Worm (Caenorhabditis elegans) whole organism, late embryonic: ENCODE results near the gene flp-3.

Experiments
- F13H6.1 ChIP-seq: sonication (generic microtip); optimal IDR thresholded peaks from 2 replicates; lab custom pipeline; 2016; ENCODE audit warnings: missing genetic modification characterization, missing compliant biosample characterization
- K09A11.1 ChIP-seq: sonication (generic microtip); optimal IDR thresholded peaks from 2 replicates; lab custom pipeline; 2017; ENCODE audit warnings: antibody characterized with exemption, mild to moderate bottlenecking, missing genetic modification characterization, missing compliant biosample characterization; ENCODE audit not compliant: insufficient read depth
- T23F11.4 ChIP-seq: fragments of 200-800 bp; sonication (Bioruptor generic); optimal IDR thresholded peaks from 2 replicates; lab custom pipeline; 2018; ENCODE audit warnings: mild to moderate bottlenecking, missing genetic modification characterization, missing compliant biosample characterization
- ama-1 ChIP-seq: fragments of 150-350 bp; optimal IDR thresholded peaks from 2 replicates; lab custom pipeline; 2014
- ceh-18 ChIP-seq: sonication (generic microtip); optimal IDR thresholded peaks from 2 replicates; lab custom pipeline; 2016; ENCODE audit warnings: missing genetic modification characterization, missing compliant biosample characterization
- ceh-2 ChIP-seq: sonication (generic microtip); optimal IDR thresholded peaks from 2 replicates; lab custom pipeline; 2016; ENCODE audit warnings: missing genotype, missing genetic modification characterization, missing compliant biosample characterization
- ceh-22 ChIP-seq: sonication (generic microtip); optimal IDR thresholded peaks from 2 replicates; lab custom pipeline; 2017; ENCODE audit warnings: missing biosample characterization, missing genetic modification characterization
- ceh-34 ChIP-seq: sonication (generic microtip); optimal IDR thresholded peaks from 2 replicates; lab custom pipeline; 2016; ENCODE audit warnings: mild to moderate bottlenecking, missing genetic modification characterization, missing compliant biosample characterization
- ceh-48 ChIP-seq: sonication (generic microtip); optimal IDR thresholded peaks from 2 replicates; lab custom pipeline; 2016; ENCODE audit warnings: missing genetic modification characterization, inconsistent platforms, missing compliant biosample characterization
- ceh-6 ChIP-seq: fragments of 200-800 bp; sonication (Bioruptor generic); optimal IDR thresholded peaks from 2 replicates; lab custom pipeline; 2018; ENCODE audit warnings: mild to moderate bottlenecking, missing genetic modification characterization, missing compliant biosample characterization
- che-1 ChIP-seq: sonication (generic microtip); optimal IDR thresholded peaks from 2 replicates; lab custom pipeline; 2016; ENCODE audit warnings: mild to moderate bottlenecking, missing genetic modification characterization, missing compliant biosample characterization
- elt-2 ChIP-seq: sonication (generic microtip); optimal IDR thresholded peaks from 2 replicates; lab custom pipeline; 2016; ENCODE audit warnings: missing genetic modification reagents, missing genetic modification characterization, missing compliant biosample characterization
- elt-4 ChIP-seq: sonication (generic microtip); optimal IDR thresholded peaks from 2 replicates; lab custom pipeline; 2016; ENCODE audit warnings: missing genetic modification characterization, missing compliant biosample characterization
- fax-1 ChIP-seq: sonication (generic microtip); optimal IDR thresholded peaks from 2 replicates; lab custom pipeline; 2016; ENCODE audit warnings: missing genotype, missing genetic modification characterization, missing compliant biosample characterization
- fkh-6 ChIP-seq: sonication (generic microtip); optimal IDR thresholded peaks from 2 replicates; lab custom pipeline; 2016; ENCODE audit warnings: missing genetic modification characterization, missing compliant biosample characterization
- gmeb-2 ChIP-seq: sonication (generic microtip); optimal IDR thresholded peaks from 2 replicates; lab custom pipeline; 2016; ENCODE audit warnings: missing genetic modification characterization, inconsistent platforms, missing compliant biosample characterization
- hlh-13 ChIP-seq: fragments of 200-800 bp; sonication (Bioruptor generic); optimal IDR thresholded peaks from 2 replicates; lab custom pipeline; 2018; ENCODE audit warnings: mild to moderate bottlenecking, missing genetic modification characterization, missing compliant biosample characterization
- hlh-15 ChIP-seq: sonication (generic microtip); optimal IDR thresholded peaks from 2 replicates; lab custom pipeline; 2016; ENCODE audit warnings: missing genetic modification characterization, missing compliant biosample characterization
- hlh-6 ChIP-seq: sonication (generic microtip); optimal IDR thresholded peaks from 2 replicates; lab custom pipeline; 2016; ENCODE audit warnings: missing genotype, missing genetic modification characterization, missing compliant biosample characterization
- nhr-11 ChIP-seq: fragments of 150-350 bp; optimal IDR thresholded peaks from 2 replicates; lab custom pipeline; 2014; ENCODE audit warnings: missing biosample characterization, missing genetic modification characterization
- nhr-232 ChIP-seq: sonication (generic microtip); optimal IDR thresholded peaks from 2 replicates; lab custom pipeline; 2016; ENCODE audit warnings: missing genetic modification characterization, missing compliant biosample characterization
- pag-3 ChIP-seq: sonication (generic microtip); optimal IDR thresholded peaks from 2 replicates; lab custom pipeline; 2016; ENCODE audit warnings: missing compliant biosample characterization, missing genetic modification characterization, borderline replicate concordance
- pat-9 ChIP-seq: fragments of 200-800 bp; sonication (Bioruptor generic); optimal IDR thresholded peaks from 2 replicates; lab custom pipeline; 2018; ENCODE audit warnings: mild to moderate bottlenecking, missing genetic modification characterization, moderate library complexity, missing compliant biosample characterization
- pax-1 ChIP-seq: fragments of 150-350 bp; optimal IDR thresholded peaks from 2 replicates; lab custom pipeline; 2014; ENCODE audit warnings: missing biosample characterization, missing genetic modification characterization
- pha-2 ChIP-seq: sonication (generic microtip); optimal IDR thresholded peaks from 2 replicates; lab custom pipeline; 2017; ENCODE audit warnings: mild to moderate bottlenecking, missing genetic modification characterization, missing compliant biosample characterization
- pha-4 ChIP-seq: fragments of 150-350 bp; optimal IDR thresholded peaks from 2 replicates; lab custom pipeline; 2018; ENCODE audit warnings: missing biosample characterization, missing genetic modification reagents, missing genetic modification characterization
- pqm-1 ChIP-seq: sonication (generic microtip); optimal IDR thresholded peaks from 2 replicates; lab custom pipeline; 2016; ENCODE audit warnings: missing genetic modification characterization, missing compliant biosample characterization
- sdc-2 ChIP-seq: sonication (generic microtip); optimal IDR thresholded peaks from 2 replicates; lab custom pipeline; 2016; ENCODE audit warnings: missing genotype, missing genetic modification characterization, missing compliant biosample characterization
- sox-2 ChIP-seq: fragments of 200-800 bp; sonication (Bioruptor generic); IDR thresholded peaks from 2 replicates; pipeline ENCODE4 v1.3.6; 2022; ENCODE audit warnings: missing genetic modification reagents, missing genetic modification characterization, missing compliant biosample characterization
- syd-9 ChIP-seq: sonication (generic microtip); optimal IDR thresholded peaks from 2 replicates; lab custom pipeline; 2016; ENCODE audit warnings: mild to moderate bottlenecking, missing genetic modification characterization, moderate library complexity, missing compliant biosample characterization
- tbx-2 ChIP-seq: sonication (generic microtip); optimal IDR thresholded peaks from 2 replicates; lab custom pipeline; 2016; ENCODE audit warnings: missing genetic modification characterization, missing compliant biosample characterization
- tbx-7 ChIP-seq: sonication (generic microtip); optimal IDR thresholded peaks from 2 replicates; lab custom pipeline; 2016; ENCODE audit warnings: missing genotype, missing genetic modification characterization, missing compliant biosample characterization
- ttx-3 ChIP-seq: sonication (generic microtip); optimal IDR thresholded peaks from 2 replicates; lab custom pipeline; 2016; ENCODE audit warnings: missing genetic modification reagents, missing genetic modification characterization, missing compliant biosample characterization
- unc-3 ChIP-seq, 2 experiments: fragments of 200-800 bp in 1 of 2; sonication (Bioruptor generic) in 1 of 2; sonication (generic microtip) in 1 of 2; conservative IDR thresholded peaks in 1 of 2; optimal IDR thresholded peaks in 1 of 2; 2 replicates each; pipeline versions ENCODE4 v1.3.6 to Lab custom; 2016 to 2022; ENCODE audit warnings: missing compliant biosample characterization in 2 of 2, missing genetic modification characterization in 2 of 2, missing genetic modification reagents in 1 of 2
- unc-42 ChIP-seq: sonication (generic microtip); optimal IDR thresholded peaks from 2 replicates; lab custom pipeline; 2016; ENCODE audit warnings: missing genotype, missing genetic modification characterization, missing compliant biosample characterization
- unc-55 ChIP-seq: sonication (generic microtip); optimal IDR thresholded peaks from 2 replicates; lab custom pipeline; 2017; ENCODE audit warnings: missing biosample characterization, missing genetic modification reagents, missing genetic modification characterization
- zip-5 ChIP-seq: sonication (generic microtip); optimal IDR thresholded peaks from 2 replicates; lab custom pipeline; 2016; ENCODE audit warnings: missing genetic modification characterization, missing compliant biosample characterization

Gene flp-3

DNA sequence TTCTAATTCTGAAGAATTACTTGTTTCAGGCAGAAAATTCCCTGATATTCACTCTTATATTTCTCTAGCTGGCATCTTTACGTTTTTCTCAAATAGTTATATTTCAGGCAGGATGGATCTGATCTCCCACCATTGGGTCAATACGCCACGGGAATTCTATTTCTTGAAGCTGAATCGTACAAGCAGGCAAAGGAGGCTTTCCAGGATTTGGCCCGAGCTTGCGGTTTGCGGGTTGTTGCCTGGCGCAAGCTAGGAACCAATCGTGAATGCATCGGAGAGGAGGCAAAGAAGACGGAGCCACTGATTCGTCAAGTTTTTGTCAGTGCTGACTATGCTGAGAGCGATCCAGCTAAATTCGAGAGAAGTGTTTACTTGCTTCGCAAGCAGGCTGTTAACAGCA, 7.7 kb downstream of the flp-3 start:
- TF ChIP-seq unc-42 (tag; lab: Kevin White, UChicago), result no peak
- TF ChIP-seq tbx-2 (tag; lab: Kevin White, UChicago), result no peak
- TF ChIP-seq F13H6.1, result no peak
- no peak for TF ChIP-seq pha-2 (tag; lab: Kevin White, UChicago)
- no peak for TF ChIP-seq sdc-2 (tag; lab: Kevin White, UChicago)
- no peak for TF ChIP-seq unc-3 (GFP tag; conservative IDR thresholded peaks at IDR 0.05; lab: Robert Waterston, UW)
- TF ChIP-seq unc-3 (tag; optimal IDR thresholded peaks at IDR 0.05; lab: Kevin White, UChicago), result no peak
- TF ChIP-seq hlh-6, result no peak
- TF ChIP-seq nhr-11, result no peak
- TF ChIP-seq ceh-22 (tag; lab: Kevin White, UChicago), result no peak
- TF ChIP-seq T23F11.4 (GFP tag; lab: Kevin White, UChicago), result no peak
- no peak for TF ChIP-seq nhr-232 (tag; lab: Kevin White, UChicago)
- no peak for TF ChIP-seq K09A11.1 (tag; lab: Kevin White, UChicago)
- TF ChIP-seq unc-55 (GFP tag; lab: Kevin White, UChicago), result no peak
- no peak for TF ChIP-seq hlh-15 (tag; lab: Kevin White, UChicago)
- TF ChIP-seq fax-1 (tag; lab: Kevin White, UChicago), result no peak
- no peak for TF ChIP-seq hlh-13 (GFP tag; lab: Kevin White, UChicago)
- TF ChIP-seq ceh-2 (tag; lab: Kevin White, UChicago), result no peak
- no peak for TF ChIP-seq zip-5 (tag; lab: Kevin White, UChicago)
- no peak for TF ChIP-seq pat-9
- TF ChIP-seq gmeb-2, result no peak

DNA sequence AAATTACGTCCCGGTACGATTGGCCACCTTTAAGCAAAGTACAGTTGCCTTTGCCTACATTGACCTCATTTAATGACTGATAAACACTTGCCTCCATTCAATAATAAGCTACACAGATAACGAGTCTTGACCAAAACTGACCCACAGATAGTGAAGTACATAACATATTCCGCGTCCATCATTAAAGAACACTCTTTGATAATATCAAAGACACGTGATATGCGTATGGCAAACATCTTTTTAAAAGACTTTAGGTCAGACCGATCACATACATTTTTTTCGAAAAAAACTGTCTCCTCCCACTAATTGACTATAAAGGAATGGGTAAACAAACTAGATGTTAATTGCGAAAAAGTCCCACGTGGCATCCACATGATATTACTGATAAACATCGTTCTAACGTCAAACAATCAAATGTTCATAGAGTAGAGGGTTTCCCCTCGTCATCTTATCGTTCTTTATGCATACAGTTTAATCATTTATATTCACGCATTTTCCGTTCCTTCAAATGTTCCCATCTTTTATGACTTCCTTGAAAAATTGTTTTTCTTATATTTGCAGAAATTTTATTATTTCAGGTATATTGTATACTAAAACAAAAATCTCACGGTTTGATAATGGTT, 8.6 kb downstream of the flp-3 start, which contains the start of gene W07E11.1:
W07E11.1 (plus strand) TSS at position 573 of the 623 bp plus-strand sequence.
- TF ChIP-seq elt-2 (tag; lab: Kevin White, UChicago) (peak; percentile 94), ceh-2 (tag; lab: Kevin White, UChicago) (no peak)
- TF ChIP-seq, all 69 proteins: peak for 1

DNA sequence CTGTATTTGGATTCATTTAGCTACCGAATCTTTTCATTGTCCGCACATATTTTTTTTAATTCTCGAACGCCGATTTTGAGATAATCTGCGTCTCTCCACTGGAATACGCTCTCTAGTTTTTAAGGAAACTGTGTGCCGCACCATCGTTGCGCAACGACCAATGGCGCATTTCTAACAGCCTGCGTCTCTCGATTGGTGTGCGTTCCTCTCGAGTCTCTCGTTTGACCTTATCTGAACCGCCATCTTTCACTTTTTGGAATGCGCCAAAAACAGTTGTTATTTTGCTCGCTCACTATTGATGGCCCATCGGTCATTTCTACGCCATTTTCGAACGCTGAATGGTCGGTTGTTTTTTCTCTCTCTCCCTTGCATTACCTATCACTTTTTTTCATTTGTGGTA, 9.5 kb downstream of the flp-3 start:
- no peak for TF ChIP-seq ceh-18
- TF ChIP-seq ceh-48 (tag; lab: Kevin White, UChicago), result no peak
- no peak for TF ChIP-seq pha-4
- no peak for TF ChIP-seq T23F11.4 (GFP tag; lab: Kevin White, UChicago)
- TF ChIP-seq, all 69 proteins: peak for 0

DNA sequence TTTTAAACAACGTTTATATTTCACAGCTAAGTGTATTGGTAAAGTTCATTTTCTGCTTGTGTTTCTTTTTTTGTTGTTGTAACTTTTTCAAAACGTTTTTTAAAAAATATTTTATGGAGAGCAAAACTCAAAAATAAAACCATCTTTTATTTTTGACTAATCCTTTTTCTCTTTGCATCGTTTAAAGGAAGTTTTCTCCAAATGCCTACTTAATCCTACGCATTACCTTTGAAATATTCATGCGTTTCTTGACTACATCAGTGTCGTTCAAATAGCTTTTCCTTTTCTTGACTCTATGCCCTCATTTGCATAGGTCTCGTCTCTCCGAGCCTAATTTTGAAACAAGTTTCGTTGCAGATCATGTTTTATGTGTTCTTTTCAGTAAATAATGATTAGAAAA, 11.7 kb downstream of the flp-3 start:
- TF ChIP-seq tbx-2 (tag; lab: Kevin White, UChicago), result no peak
- TF ChIP-seq ceh-2 (tag; lab: Kevin White, UChicago), result no peak
- no peak for TF ChIP-seq pag-3 (tag; lab: Kevin White, UChicago)
- no peak for TF ChIP-seq ceh-34
- TF ChIP-seq, all 69 proteins: peak for 0

DNA sequence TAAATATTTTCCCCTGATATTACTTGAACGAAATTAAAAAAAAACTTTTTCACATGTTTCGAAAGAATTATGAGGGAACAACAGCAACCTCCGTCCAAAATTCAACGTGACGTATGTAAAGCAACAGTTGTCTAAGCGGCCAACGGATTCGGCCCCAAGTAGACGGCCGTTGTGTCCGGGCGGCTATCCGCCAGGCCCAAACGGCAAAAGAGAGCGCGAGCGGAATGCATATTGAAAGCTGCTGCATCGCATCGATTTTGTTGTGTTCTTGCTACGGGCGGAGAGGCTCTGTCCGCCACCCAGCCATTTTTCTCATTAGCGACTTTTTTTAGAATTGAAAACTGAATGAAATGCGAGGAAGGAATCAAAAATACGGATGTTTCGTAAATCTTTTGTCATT, 13.5 kb downstream of the flp-3 start:
- TF ChIP-seq tbx-7, result no peak
- no peak for TF ChIP-seq sox-2
- TF ChIP-seq pha-4, result no peak
- TF ChIP-seq elt-4, result no peak
- TF ChIP-seq nhr-11, result no peak
- TF ChIP-seq ttx-3 (tag; lab: Kevin White, UChicago), result no peak
- TF ChIP-seq ceh-48 (tag; lab: Kevin White, UChicago), result peak; percentile 61
- TF ChIP-seq pqm-1 (tag; lab: Kevin White, UChicago), result no peak

DNA sequence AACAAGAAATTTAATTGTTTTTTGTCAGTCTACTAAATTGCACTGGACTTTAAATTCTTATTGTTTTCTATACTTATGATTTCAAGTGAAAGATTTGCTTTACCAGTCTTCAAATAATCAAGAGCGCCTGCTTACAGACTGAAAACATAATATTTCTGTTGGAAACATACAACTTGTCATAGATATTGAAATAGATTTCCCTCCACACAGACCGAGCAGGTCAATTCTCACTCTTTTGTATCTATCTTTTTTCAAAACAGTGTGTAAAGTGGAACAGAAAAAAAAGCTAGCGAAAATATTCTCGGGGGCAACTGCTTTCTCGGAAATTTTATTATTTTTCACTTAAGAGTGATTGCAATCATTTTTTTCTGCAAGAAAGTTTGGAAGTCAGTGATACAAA, 14.1 kb downstream of the flp-3 start:
- TF ChIP-seq ama-1 (lab: Kevin White, UChicago), result no peak
- TF ChIP-seq syd-9 (tag; lab: Kevin White, UChicago), result no peak
- TF ChIP-seq pax-1, result no peak
- no peak for TF ChIP-seq T23F11.4 (GFP tag; lab: Kevin White, UChicago)
- TF ChIP-seq che-1, result no peak
- TF ChIP-seq ceh-22 (tag; lab: Kevin White, UChicago), result no peak
- no peak for TF ChIP-seq ceh-6
- no peak for TF ChIP-seq zip-5 (tag; lab: Kevin White, UChicago)
- no peak for TF ChIP-seq fkh-6 (tag; lab: Kevin White, UChicago)
- no peak for TF ChIP-seq fax-1 (tag; lab: Kevin White, UChicago)
- TF ChIP-seq, all 69 proteins: peak for 0
